Fruit fly (Drosophila melanogaster): ENCODE measurements around the gene spoon.

DNA sequence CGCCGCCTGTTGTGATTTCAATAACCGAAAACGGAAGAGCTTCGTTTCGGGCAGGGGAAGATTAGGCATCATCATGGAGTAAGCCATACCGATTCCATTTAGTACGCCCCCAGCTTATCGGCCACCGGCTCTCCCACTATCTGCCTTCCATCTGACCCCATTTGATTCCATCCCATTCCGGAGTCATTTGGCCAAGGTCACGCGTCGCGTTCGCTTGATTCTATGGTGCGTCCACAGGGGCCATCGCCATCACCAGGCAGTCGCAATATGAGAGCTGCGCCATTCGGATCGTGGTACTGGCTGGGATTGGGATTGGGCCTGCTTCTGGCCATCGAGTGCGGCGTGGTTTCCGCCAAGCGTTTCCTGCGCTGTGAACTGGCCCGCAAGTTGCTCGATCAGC is 6.6 kb upstream of the spoon start, which contains the start of gene CG16756:
- TF ChIP-seq CTCF (optimal IDR thresholded peaks at IDR 0.05) (no peak), CG8478 (optimal IDR thresholded peaks at IDR 0.05) (no peak)

Measured in S2 (cell line).